Worm (Caenorhabditis elegans) whole organism, L1 larva: ENCODE measurements around the gene T13C2.2.
A peak's percentile ranks its signal among the peaks of the same experiment; 100 is the strongest.

ENCODE experiments used
- F16B12.6 ChIP-seq: fragments of 150-350 bp; optimal IDR thresholded peaks from 2 replicates; lab custom pipeline; 2014; ENCODE audit warnings: missing biosample characterization, missing genetic modification characterization
- aly-2 ChIP-seq: fragments of 150-350 bp; optimal IDR thresholded peaks from 2 replicates; lab custom pipeline; 2014; ENCODE audit warnings: missing biosample characterization, missing genetic modification characterization
- ceh-82 ChIP-seq, 3 experiments: fragments of 150-350 bp in 1 of 3; sonication (generic microtip) in 2 of 3; optimal IDR thresholded peaks; 2 replicates each; lab custom pipeline; 2014 to 2017; ENCODE audit warnings: missing biosample characterization in 3 of 3, missing genetic modification characterization in 3 of 3
- egl-27 ChIP-seq, 2 experiments: fragments of 150-350 bp in 1 of 2; sonication (generic microtip); optimal IDR thresholded peaks; 3 replicates each; lab custom pipeline; 2017 to 2018; ENCODE audit warnings: missing biosample characterization in 2 of 2, missing genetic modification characterization in 2 of 2, missing genetic modification reagents in 2 of 2
- lin-35 ChIP-seq, 2 experiments: fragments of 150-350 bp; optimal IDR thresholded peaks; 2 replicates each; lab custom pipeline; 2014; ENCODE audit warnings: missing biosample characterization in 2 of 2, missing genetic modification characterization in 2 of 2, missing genetic modification reagents in 2 of 2
- lsy-2 ChIP-seq, 2 experiments: fragments of 150-350 bp; optimal IDR thresholded peaks; 2 replicates each; lab custom pipeline; 2014; ENCODE audit warnings: missing biosample characterization in 2 of 2, missing genetic modification characterization in 2 of 2
- mdl-1 ChIP-seq, 2 experiments: fragments of 150-350 bp; optimal IDR thresholded peaks; 2 replicates each; lab custom pipeline; 2014 to 2017; ENCODE audit warnings: missing biosample characterization in 2 of 2, missing genetic modification characterization in 2 of 2, inconsistent platforms in 1 of 2
- mep-1 ChIP-seq: fragments of 150-350 bp; optimal IDR thresholded peaks from 2 replicates; lab custom pipeline; 2014; ENCODE audit warnings: missing biosample characterization, missing genetic modification characterization
- nhr-77 ChIP-seq: fragments of 150-350 bp; optimal IDR thresholded peaks from 2 replicates; lab custom pipeline; 2014; ENCODE audit warnings: missing biosample characterization, missing genetic modification characterization
- snpc-4 ChIP-seq: fragments of 150-350 bp; optimal IDR thresholded peaks from 2 replicates; lab custom pipeline; 2014; ENCODE audit warnings: missing biosample characterization, missing genetic modification characterization
- tbx-2 ChIP-seq: sonication (generic microtip); optimal IDR thresholded peaks from 2 replicates; lab custom pipeline; 2016; ENCODE audit warnings: missing genetic modification characterization, missing compliant biosample characterization

DNA sequence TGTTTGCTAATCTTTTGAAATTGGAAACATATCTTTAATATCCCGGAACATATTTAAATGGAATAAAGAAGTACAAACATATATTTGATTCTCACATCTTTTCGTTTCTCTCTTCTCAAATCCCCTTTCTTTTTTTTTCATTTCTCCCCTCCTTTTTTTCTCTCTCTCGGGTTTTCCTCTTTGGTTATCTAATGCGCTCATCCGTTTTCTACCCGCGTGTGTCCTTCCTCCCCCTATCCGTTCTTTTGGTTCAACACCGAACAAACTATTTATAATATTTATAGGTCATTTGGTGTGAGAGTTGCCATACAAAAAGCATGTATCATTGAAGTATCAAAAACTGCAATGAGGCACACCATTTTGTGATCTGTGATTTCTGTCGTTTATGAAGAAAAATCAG lies 31.9 kb downstream of the T13C2.2 start:
- TF ChIP-seq tbx-2 (tag; lab: Kevin White, UChicago) = no peak
- no peak for TF ChIP-seq F16B12.6 (tag; lab: Kevin White, UChicago)
- TF ChIP-seq lsy-2 (tag; optimal IDR thresholded peaks at IDR 0.05; lab: Kevin White, UChicago) = peak; percentile 19 to 26
- TF ChIP-seq lin-35 (GFP tag; optimal IDR thresholded peaks at IDR 0.05; lab: Kevin White, UChicago) = no peak
- no peak for TF ChIP-seq aly-2 (tag; lab: Kevin White, UChicago)
- no peak for TF ChIP-seq snpc-4
- TF ChIP-seq ceh-82 (tag; optimal IDR thresholded peaks at IDR 0.05; lab: Kevin White, UChicago) = peak in 1 of 3 experiments; percentile 25
- peak in 1 of 2 experiments; percentile 29 for TF ChIP-seq mdl-1 (tag; optimal IDR thresholded peaks at IDR 0.05; lab: Kevin White, UChicago)
- TF ChIP-seq egl-27 (tag; optimal IDR thresholded peaks at IDR 0.05; lab: Kevin White, UChicago) = no peak
- TF ChIP-seq mep-1 (tag; lab: Kevin White, UChicago) = peak; percentile 36
- TF ChIP-seq nhr-77 (tag; lab: Kevin White, UChicago) = no peak
